Fruit fly (Drosophila melanogaster): Measurements from ENCODE around the gene CG17230.

dm6 chr3R:11421643-11422122 lies 15.9 kb upstream of the CG17230 start, which contains the start of the genes ninaG and Sptz:
- TF ChIP-seq CG15336 (GFP tag; IDR thresholded peaks at IDR 0.05) (peak; percentile 84), CG6163 (GFP tag; IDR thresholded peaks at IDR 0.05) (peak; percentile 93), Lpt (GFP tag; optimal IDR thresholded peaks at IDR 0.05) (peak; percentile 87), spab (GFP tag; optimal IDR thresholded peaks at IDR 0.05) (no peak), CG6854 (GFP tag; optimal IDR thresholded peaks at IDR 0.05) (peak; percentile 69), CG11762 (GFP tag; optimal IDR thresholded peaks at IDR 0.05; ENCODE audit: insufficient read depth) (peak; percentile 81), CG10631 (GFP tag; optimal IDR thresholded peaks at IDR 0.05) (peak; percentile 94)

Data from whole organism, prepupa.